Worm (Caenorhabditis elegans) whole organism, L2 larva: ENCODE data around the gene cki-1.

ENCODE experiments used
- blmp-1 ChIP-seq: sonication (generic microtip); optimal IDR thresholded peaks from 2 replicates; lab custom pipeline; 2017; ENCODE audit warnings: missing genetic modification characterization, mild to moderate bottlenecking, missing compliant biosample characterization, antibody characterized with exemption, moderate library complexity; ENCODE audit not compliant: insufficient read depth
- ceh-82 ChIP-seq: fragments of 150-350 bp; optimal IDR thresholded peaks from 2 replicates; lab custom pipeline; 2014; ENCODE audit warnings: missing biosample characterization, missing genetic modification characterization
- elt-1 ChIP-seq: fragments of 150-350 bp; optimal IDR thresholded peaks from 2 replicates; lab custom pipeline; 2014; ENCODE audit warnings: missing biosample characterization, missing genetic modification characterization
- gmeb-1 ChIP-seq: fragments of 150-350 bp; optimal IDR thresholded peaks from 2 replicates; lab custom pipeline; 2014; ENCODE audit warnings: missing biosample characterization, missing genetic modification characterization
- lin-11 ChIP-seq: fragments of 150-350 bp; sonication (generic microtip); optimal IDR thresholded peaks from 2 replicates; lab custom pipeline; 2014; ENCODE audit warnings: missing biosample characterization, missing genetic modification characterization, inconsistent platforms, mixed read lengths
- lsy-2 ChIP-seq, 2 experiments: fragments of 150-350 bp in 1 of 2; sonication (generic microtip) in 1 of 2; optimal IDR thresholded peaks; 2 replicates each; lab custom pipeline; 2014 to 2017; ENCODE audit warnings: missing biosample characterization in 2 of 2, missing genetic modification characterization in 2 of 2
- nhr-10 ChIP-seq: sonication (generic microtip); optimal IDR thresholded peaks from 2 replicates; lab custom pipeline; 2017; ENCODE audit warnings: missing biosample characterization, missing genetic modification characterization
- nhr-11 ChIP-seq: fragments of 150-350 bp; optimal IDR thresholded peaks from 2 replicates; lab custom pipeline; 2014; ENCODE audit warnings: missing biosample characterization, missing genetic modification characterization
- unc-62 ChIP-seq: fragments of 150-350 bp; optimal IDR thresholded peaks from 2 replicates; lab custom pipeline; 2014; ENCODE audit warnings: missing biosample characterization, missing genetic modification reagents, missing genetic modification characterization
- ztf-4 ChIP-seq: fragments of 150-350 bp; optimal IDR thresholded peaks from 2 replicates; lab custom pipeline; 2014; ENCODE audit warnings: missing biosample characterization, missing genetic modification characterization

DNA sequence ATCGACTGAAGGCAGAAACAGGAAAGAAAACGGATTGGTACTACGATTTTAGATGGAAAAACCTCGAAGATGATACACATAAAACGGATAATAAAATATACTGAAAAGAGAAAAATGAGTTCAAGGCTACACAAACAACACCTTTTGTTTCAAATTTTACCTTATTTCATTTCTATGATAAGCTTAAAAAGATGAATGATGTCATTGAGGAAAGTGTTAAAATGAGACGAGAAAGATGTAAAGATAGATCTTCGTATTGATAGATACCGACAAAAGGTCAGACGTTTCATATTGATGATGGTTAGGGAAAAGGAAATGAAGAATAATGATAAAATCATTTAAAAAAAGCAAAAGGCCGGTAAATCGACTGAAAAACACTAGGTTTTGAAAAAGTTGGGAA, 21.4 kb upstream of the cki-1 start:
- no peak for TF ChIP-seq ztf-4
- TF ChIP-seq nhr-11 (tag; lab: Kevin White, UChicago) = no peak
- TF ChIP-seq elt-1 = no peak
- no peak for TF ChIP-seq unc-62 (GFP tag; lab: Kevin White, UChicago)
- no peak for TF ChIP-seq lin-11 (tag; lab: Kevin White, UChicago)
- TF ChIP-seq gmeb-1 (tag; lab: Kevin White, UChicago) = no peak
- TF ChIP-seq ceh-82 (tag; lab: Kevin White, UChicago) = no peak
- no peak for TF ChIP-seq nhr-10
- TF ChIP-seq lsy-2 (tag; optimal IDR thresholded peaks at IDR 0.05; lab: Kevin White, UChicago) = no peak
- TF ChIP-seq blmp-1 = no peak
